Worm (Caenorhabditis elegans) whole organism, late embryonic: ENCODE data around the gene dct-15.

Source experiments
- ama-1 ChIP-seq: fragments of 150-350 bp; optimal IDR thresholded peaks from 2 replicates; lab custom pipeline; 2014
- hlh-30 ChIP-seq: sonication (generic microtip); optimal IDR thresholded peaks from 2 replicates; lab custom pipeline; 2017; ENCODE audit warnings: antibody characterized with exemption, missing genetic modification characterization, missing compliant biosample characterization; ENCODE audit not compliant: insufficient read depth
- hlh-8 ChIP-seq: sonication (generic microtip); optimal IDR thresholded peaks from 2 replicates; lab custom pipeline; 2016; ENCODE audit warnings: missing genotype, missing genetic modification characterization, missing compliant biosample characterization
- syd-9 ChIP-seq: sonication (generic microtip); optimal IDR thresholded peaks from 2 replicates; lab custom pipeline; 2016; ENCODE audit warnings: mild to moderate bottlenecking, missing genetic modification characterization, moderate library complexity, missing compliant biosample characterization

DNA sequence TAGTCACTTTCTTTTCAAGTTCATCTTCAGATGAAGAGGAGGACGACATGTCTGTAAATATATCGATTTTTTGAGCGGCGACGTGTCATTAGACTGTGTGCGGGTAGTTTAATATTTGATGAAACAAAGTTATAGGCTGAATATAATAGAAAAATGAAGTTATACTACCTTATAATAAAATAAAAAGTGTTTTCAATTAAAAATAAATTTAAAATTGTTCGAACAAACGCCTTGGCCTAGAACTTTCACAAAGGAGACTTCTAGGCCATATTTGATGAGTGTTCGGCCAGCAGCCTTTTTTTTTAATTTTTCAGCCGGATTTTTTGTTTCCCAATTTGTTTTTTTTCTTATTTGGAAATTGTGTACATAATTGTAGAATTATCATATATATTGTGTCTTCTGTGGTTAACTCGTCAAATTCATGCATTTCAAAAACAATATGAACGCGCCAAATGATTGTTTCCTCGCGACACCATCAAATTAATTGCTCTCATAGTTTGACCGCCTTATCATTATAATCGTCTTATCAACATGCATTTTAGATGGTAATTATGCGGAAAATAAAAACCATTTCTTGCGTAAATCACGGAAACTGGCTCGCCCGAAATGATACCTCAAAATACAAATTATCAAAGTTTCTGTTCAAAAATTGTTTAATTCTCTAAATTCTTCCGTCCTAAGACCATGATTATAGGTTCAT, 13.1 kb downstream of the dct-15 start, which contains the start of gene T13F2.2:
- no peak for TF ChIP-seq syd-9 (tag; lab: Kevin White, UChicago)
- TF ChIP-seq hlh-8 (tag; lab: Kevin White, UChicago): no peak
- no peak for TF ChIP-seq hlh-30
- TF ChIP-seq ama-1 (lab: Kevin White, UChicago): no peak
